Worm (Caenorhabditis elegans) whole organism, L2 larva: ENCODE results near the gene Y17G9B.2.

Experiments
- Y55F3AM.14 ChIP-seq: fragments of 200-800 bp; sonication (Bioruptor generic); optimal IDR thresholded peaks from 2 replicates; lab custom pipeline; 2018; ENCODE audit warnings: mild to moderate bottlenecking, missing genetic modification characterization, missing compliant biosample characterization
- aly-2 ChIP-seq: fragments of 150-350 bp; optimal IDR thresholded peaks from 2 replicates; lab custom pipeline; 2014; ENCODE audit warnings: missing biosample characterization, missing genetic modification characterization
- ama-1 ChIP-seq: fragments of 150-350 bp; optimal IDR thresholded peaks from 2 replicates; lab custom pipeline; 2018; ENCODE audit warnings: inconsistent platforms
- blmp-1 ChIP-seq: sonication (generic microtip); optimal IDR thresholded peaks from 2 replicates; lab custom pipeline; 2017; ENCODE audit warnings: missing genetic modification characterization, mild to moderate bottlenecking, missing compliant biosample characterization, antibody characterized with exemption, moderate library complexity; ENCODE audit not compliant: insufficient read depth
- egl-27 ChIP-seq: sonication (generic microtip); optimal IDR thresholded peaks from 3 replicates; lab custom pipeline; 2017; ENCODE audit warnings: missing biosample characterization, missing genetic modification reagents, missing genetic modification characterization
- elt-3 ChIP-seq: sonication (generic microtip); optimal IDR thresholded peaks from 2 replicates; lab custom pipeline; 2017; ENCODE audit warnings: missing biosample characterization, missing genetic modification characterization
- lin-13 ChIP-seq: fragments of 150-350 bp; optimal IDR thresholded peaks from 2 replicates; lab custom pipeline; 2014; ENCODE audit warnings: missing biosample characterization, missing genetic modification reagents, missing genetic modification characterization
- nhr-77 ChIP-seq: fragments of 150-350 bp; optimal IDR thresholded peaks from 2 replicates; lab custom pipeline; 2014; ENCODE audit warnings: missing biosample characterization, missing genetic modification characterization
- unc-39 ChIP-seq: fragments of 150-350 bp; optimal IDR thresholded peaks from 2 replicates; lab custom pipeline; 2014; ENCODE audit warnings: missing biosample characterization, missing genetic modification characterization
- ztf-4 ChIP-seq: fragments of 150-350 bp; optimal IDR thresholded peaks from 2 replicates; lab custom pipeline; 2014; ENCODE audit warnings: missing biosample characterization, missing genetic modification characterization

ce11 chrIV:4781123-4781522 is 17.2 kb downstream of the Y17G9B.2 start:
- no peak for TF ChIP-seq lin-13 (GFP tag; lab: Kevin White, UChicago)
- TF ChIP-seq blmp-1 (tag; lab: Kevin White, UChicago): no peak
- TF ChIP-seq elt-3: no peak
- no peak for TF ChIP-seq egl-27 (tag; lab: Kevin White, UChicago)
- TF ChIP-seq aly-2 (tag; lab: Kevin White, UChicago): no peak
- no peak for TF ChIP-seq ama-1 (lab: Kevin White, UChicago)
- TF ChIP-seq ztf-4 (tag; lab: Kevin White, UChicago): no peak
- no peak for TF ChIP-seq unc-39 (tag; lab: Kevin White, UChicago)
- TF ChIP-seq nhr-77 (tag; lab: Kevin White, UChicago): no peak
- TF ChIP-seq Y55F3AM.14 (GFP tag; lab: Kevin White, UChicago): no peak
